Worm (Caenorhabditis elegans) whole organism, mixed stage, embryonic: ENCODE measurements around the gene F15H10.5.

Source experiments
- bed-3 ChIP-seq: fragments of 200-800 bp; sonication (Bioruptor generic); optimal IDR thresholded peaks from 3 replicates; lab custom pipeline; 2018; ENCODE audit warnings: mild to moderate bottlenecking, missing genetic modification characterization, moderate library complexity, missing compliant biosample characterization
- ces-1 ChIP-seq: fragments of 150-350 bp; optimal IDR thresholded peaks from 2 replicates; lab custom pipeline; 2014; ENCODE audit warnings: missing biosample characterization, missing genetic modification reagents, missing genetic modification characterization
- cnd-1 ChIP-seq: fragments of 200-800 bp; sonication (Bioruptor generic); optimal IDR thresholded peaks from 2 replicates; lab custom pipeline; 2018; ENCODE audit warnings: mild to moderate bottlenecking, missing genetic modification characterization, missing compliant biosample characterization
- flh-1 ChIP-seq: fragments of 200-800 bp; sonication (Bioruptor generic); optimal IDR thresholded peaks from 2 replicates; lab custom pipeline; 2018; ENCODE audit warnings: mild to moderate bottlenecking, missing genetic modification characterization, moderate library complexity, missing compliant biosample characterization
- hlh-1 ChIP-seq: fragments of 150-350 bp; optimal IDR thresholded peaks from 2 replicates; lab custom pipeline; 2014; ENCODE audit warnings: missing biosample characterization, missing genetic modification reagents, missing genetic modification characterization
- lin-13 ChIP-seq: fragments of 150-350 bp; optimal IDR thresholded peaks from 2 replicates; lab custom pipeline; 2014; ENCODE audit warnings: missing biosample characterization, missing genetic modification characterization
- lsy-2 ChIP-seq: fragments of 150-350 bp; optimal IDR thresholded peaks from 2 replicates; lab custom pipeline; 2014; ENCODE audit warnings: missing biosample characterization, missing genetic modification characterization
- mep-1 ChIP-seq: fragments of 150-350 bp; optimal IDR thresholded peaks from 2 replicates; lab custom pipeline; 2017; ENCODE audit warnings: missing biosample characterization, missing genetic modification reagents, missing genetic modification characterization, inconsistent platforms
- nhr-76 ChIP-seq: sonication (generic microtip); optimal IDR thresholded peaks from 2 replicates; lab custom pipeline; 2017; ENCODE audit warnings: missing biosample characterization, missing genetic modification characterization
- ztf-11 ChIP-seq: fragments of 150-350 bp; optimal IDR thresholded peaks from 2 replicates; lab custom pipeline; 2014; ENCODE audit warnings: missing biosample characterization, missing genetic modification characterization

- TF ChIP-seq bed-3 (GFP tag; lab: Kevin White, UChicago) (no peak), lin-13 (tag; lab: Kevin White, UChicago) (no peak), ztf-11 (tag; lab: Kevin White, UChicago) (no peak), mep-1 (tag; lab: Kevin White, UChicago) (no peak), lsy-2 (tag; lab: Kevin White, UChicago) (no peak), flh-1 (GFP tag; lab: Kevin White, UChicago) (no peak), hlh-1 (tag; lab: Kevin White, UChicago) (no peak), nhr-76 (tag; lab: Kevin White, UChicago) (no peak), ces-1 (GFP tag; lab: Kevin White, UChicago) (no peak), cnd-1 (no peak)
Observed at ce11 chrV:10423511-10423910, 4.7 kb upstream of the F15H10.5 start.
